Fruit fly (Drosophila melanogaster): Measurements from ENCODE around the gene CG13733.

CG13733 gene

dm6 chr3L:17475979-17476393 lies 2.7 kb downstream of the CG13733 start, which contains the start of gene CG34250:
TSS of gene CG34250 (plus strand) at chr3L:17476222.
- TF ChIP-seq psq (optimal IDR thresholded peaks at IDR 0.05): no peak
- no peak for TF ChIP-seq usp (GFP tag; optimal IDR thresholded peaks at IDR 0.05)
- no peak for TF ChIP-seq Dll (optimal IDR thresholded peaks at IDR 0.05)
- no peak for TF ChIP-seq EcR (GFP tag; optimal IDR thresholded peaks at IDR 0.05)
- TF ChIP-seq pan (optimal IDR thresholded peaks at IDR 0.05): no peak
- TF ChIP-seq CG8478 (optimal IDR thresholded peaks at IDR 0.05): no peak

DNA sequence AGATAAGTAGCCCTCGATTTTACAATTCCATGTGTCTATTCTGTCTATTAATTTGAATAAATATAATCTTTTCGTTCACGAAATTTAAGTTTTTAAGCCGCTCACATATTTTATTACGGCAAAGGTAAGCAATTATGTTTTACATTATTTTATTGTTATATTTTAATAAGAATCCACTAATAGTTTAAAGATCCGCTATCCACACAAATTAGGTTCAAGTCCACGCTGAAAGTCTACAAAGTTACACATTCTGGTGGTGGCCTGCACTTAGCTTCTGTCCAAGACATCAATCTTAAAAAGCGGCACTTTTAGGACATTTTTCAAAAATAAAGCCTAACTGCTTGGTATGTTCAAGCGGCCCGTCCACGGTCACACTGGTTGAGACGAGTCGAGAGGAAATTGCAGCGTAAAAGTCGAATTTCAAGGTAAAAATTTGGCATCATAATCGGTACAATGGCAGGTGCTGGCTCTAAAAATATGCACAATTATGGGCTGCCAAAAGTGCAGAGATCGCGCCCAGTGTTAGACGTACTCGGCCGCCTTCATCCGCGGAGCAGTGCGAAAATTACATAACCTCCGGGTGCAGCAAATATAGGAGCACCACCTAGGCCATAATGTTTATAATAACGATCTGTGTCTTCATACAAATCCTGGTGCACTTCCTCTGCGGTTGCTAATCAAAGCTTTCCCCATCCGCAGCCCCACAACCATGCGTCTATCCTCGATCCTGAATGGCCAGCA lies 3.8 kb downstream of the CG13733 start, which contains the start of the genes UQCR-Q and CG46525:
Gene UQCR-Q (plus strand): TSS at position 51 of the 741 bp plus-strand sequence.
Gene CG46525 (plus strand): TSS at position 510 of the 741 bp plus-strand sequence.
- TF ChIP-seq Dll (optimal IDR thresholded peaks at IDR 0.05) (no peak), psq (optimal IDR thresholded peaks at IDR 0.05) (no peak), pan (optimal IDR thresholded peaks at IDR 0.05) (no peak), usp (GFP tag; optimal IDR thresholded peaks at IDR 0.05) (no peak), EcR (GFP tag; optimal IDR thresholded peaks at IDR 0.05) (no peak), CG8478 (optimal IDR thresholded peaks at IDR 0.05) (no peak)

- TF ChIP-seq pan (optimal IDR thresholded peaks at IDR 0.05) (no peak), CG8478 (optimal IDR thresholded peaks at IDR 0.05) (no peak), EcR (GFP tag; optimal IDR thresholded peaks at IDR 0.05) (no peak), psq (optimal IDR thresholded peaks at IDR 0.05) (no peak), Dll (optimal IDR thresholded peaks at IDR 0.05) (no peak), usp (GFP tag; optimal IDR thresholded peaks at IDR 0.05) (no peak)
Measured at dm6 chr3L:17473889-17474288, 4.8 kb downstream of the CG13733 start.

DNA sequence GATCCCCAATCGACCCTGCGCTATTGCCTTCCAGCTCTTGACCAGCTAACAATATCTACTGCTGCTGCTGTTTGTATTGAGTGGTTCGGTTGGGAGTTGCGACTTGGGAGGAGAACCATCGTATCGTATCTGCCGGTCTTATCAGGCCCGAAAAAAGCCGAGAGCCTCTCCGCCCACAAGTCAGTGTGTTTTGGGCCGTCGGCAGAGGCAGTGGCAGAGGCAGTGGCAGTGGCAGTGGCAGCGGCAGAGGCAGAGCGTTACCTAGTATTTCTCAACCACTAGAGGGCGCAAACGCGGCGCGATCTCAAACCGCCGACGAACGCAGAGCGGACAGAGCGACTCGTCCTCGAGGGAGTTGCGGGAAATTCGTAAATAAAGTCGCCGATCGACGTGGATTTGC lies 8.6 kb downstream of the CG13733 start, which contains the start of gene SecCl:
Gene SecCl (plus strand): TSS at position 18 of the 400 bp plus-strand sequence.
- TF ChIP-seq pan (optimal IDR thresholded peaks at IDR 0.05) (no peak), EcR (GFP tag; optimal IDR thresholded peaks at IDR 0.05) (no peak), usp (GFP tag; optimal IDR thresholded peaks at IDR 0.05) (no peak), Dll (optimal IDR thresholded peaks at IDR 0.05) (no peak), psq (optimal IDR thresholded peaks at IDR 0.05) (no peak)

dm6 chr3L:17465804-17466203 lies 12.9 kb downstream of the CG13733 start, which contains the start of gene QIL1:
TSS of gene QIL1 (plus strand) at chr3L:17465945.
- TF ChIP-seq pan (optimal IDR thresholded peaks at IDR 0.05) (no peak), Dll (optimal IDR thresholded peaks at IDR 0.05) (no peak), CG8478 (optimal IDR thresholded peaks at IDR 0.05) (no peak), psq (optimal IDR thresholded peaks at IDR 0.05) (no peak), EcR (GFP tag; optimal IDR thresholded peaks at IDR 0.05) (no peak)

- TF ChIP-seq CG8478 (optimal IDR thresholded peaks at IDR 0.05) (no peak), Dll (optimal IDR thresholded peaks at IDR 0.05) (no peak), psq (optimal IDR thresholded peaks at IDR 0.05) (no peak), usp (GFP tag; optimal IDR thresholded peaks at IDR 0.05) (no peak), pan (optimal IDR thresholded peaks at IDR 0.05) (no peak), EcR (GFP tag; optimal IDR thresholded peaks at IDR 0.05) (no peak)
Measured at dm6 chr3L:17462474-17462873, 16.3 kb downstream of the CG13733 start.

- TF ChIP-seq usp (GFP tag; optimal IDR thresholded peaks at IDR 0.05) (no peak), Dll (optimal IDR thresholded peaks at IDR 0.05) (no peak), pan (optimal IDR thresholded peaks at IDR 0.05) (no peak), EcR (GFP tag; optimal IDR thresholded peaks at IDR 0.05) (no peak), psq (optimal IDR thresholded peaks at IDR 0.05) (no peak), CG8478 (optimal IDR thresholded peaks at IDR 0.05) (no peak)
Measured at dm6 chr3L:17461369-17462012, 17.2 kb downstream of the CG13733 start.

DNA sequence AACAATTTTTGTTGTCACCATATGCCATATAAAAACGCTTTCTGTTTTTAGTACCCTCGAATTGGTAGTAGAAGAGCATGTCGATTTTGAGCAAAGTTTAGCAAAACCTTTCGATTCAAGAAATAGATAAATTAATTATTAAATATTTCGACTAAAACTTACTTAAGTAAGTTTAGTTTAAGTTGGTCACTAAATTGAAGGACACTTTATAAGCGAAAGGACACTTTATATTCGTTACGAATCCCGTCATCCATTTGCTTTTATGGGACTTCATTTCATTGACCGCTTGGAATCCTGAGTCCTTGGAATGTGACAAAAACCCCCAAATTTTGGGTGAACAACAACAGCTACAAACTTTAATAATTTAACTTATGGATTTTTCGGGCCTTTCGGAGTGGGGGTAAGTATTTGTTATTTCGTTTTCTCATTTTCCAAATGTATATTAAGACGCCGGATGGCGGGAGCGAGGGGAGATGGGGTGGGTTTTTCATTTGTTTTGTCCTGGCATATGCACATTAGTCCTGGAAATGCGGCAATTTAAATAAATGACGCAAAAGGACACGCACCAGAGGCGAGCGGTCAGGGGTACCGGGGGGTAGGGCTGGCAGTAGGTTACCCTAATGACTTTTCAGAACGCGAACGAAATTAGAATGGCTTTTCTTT lies 19.7 kb downstream of the CG13733 start:
- TF ChIP-seq CG8478 (optimal IDR thresholded peaks at IDR 0.05): no peak
- TF ChIP-seq usp (GFP tag; optimal IDR thresholded peaks at IDR 0.05): no peak
- no peak for TF ChIP-seq Dll (optimal IDR thresholded peaks at IDR 0.05)
- no peak for TF ChIP-seq pan (optimal IDR thresholded peaks at IDR 0.05)
- no peak for TF ChIP-seq psq (optimal IDR thresholded peaks at IDR 0.05)
- no peak for TF ChIP-seq EcR (GFP tag; optimal IDR thresholded peaks at IDR 0.05)

dm6 chr3L:17457695-17458242 lies 21.0 kb downstream of the CG13733 start:
- TF ChIP-seq pan (optimal IDR thresholded peaks at IDR 0.05) (no peak), Dll (optimal IDR thresholded peaks at IDR 0.05) (no peak), psq (optimal IDR thresholded peaks at IDR 0.05) (no peak), CG8478 (optimal IDR thresholded peaks at IDR 0.05) (no peak), EcR (GFP tag; optimal IDR thresholded peaks at IDR 0.05) (no peak), usp (GFP tag; optimal IDR thresholded peaks at IDR 0.05) (no peak)

DNA sequence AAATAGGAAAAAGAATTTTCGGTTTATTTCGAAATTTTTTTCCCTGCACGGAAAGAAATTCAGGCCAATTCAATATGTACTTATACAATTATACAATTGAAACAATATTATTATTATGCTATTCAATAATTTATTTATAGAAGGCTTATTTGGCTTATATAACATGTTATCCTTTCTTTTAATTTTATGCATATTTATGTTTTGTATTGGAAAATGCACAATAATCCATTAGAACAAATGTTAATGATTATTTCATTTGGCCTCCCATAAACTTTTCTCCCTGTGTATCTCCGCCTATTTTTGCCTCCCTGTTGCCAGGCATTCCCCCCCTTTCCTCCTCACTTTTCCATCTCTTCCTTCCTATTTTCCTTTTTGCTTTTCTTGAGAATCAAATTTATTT lies 30.8 kb downstream of the CG13733 start:
- TF ChIP-seq EcR (GFP tag; optimal IDR thresholded peaks at IDR 0.05) (no peak), pan (optimal IDR thresholded peaks at IDR 0.05) (no peak), Dll (optimal IDR thresholded peaks at IDR 0.05) (no peak)

- no peak for TF ChIP-seq psq (optimal IDR thresholded peaks at IDR 0.05)
- TF ChIP-seq usp (GFP tag; optimal IDR thresholded peaks at IDR 0.05): no peak
- no peak for TF ChIP-seq pan (optimal IDR thresholded peaks at IDR 0.05)
- no peak for TF ChIP-seq EcR (GFP tag; optimal IDR thresholded peaks at IDR 0.05)
- TF ChIP-seq CG8478 (optimal IDR thresholded peaks at IDR 0.05): no peak
- no peak for TF ChIP-seq Dll (optimal IDR thresholded peaks at IDR 0.05)
Measured at dm6 chr3L:17445629-17446431, 32.9 kb downstream of the CG13733 start.
